Worm (Caenorhabditis elegans) whole organism, dauer: Measurements from ENCODE around the gene srg-59.

ENCODE experiments used
- unc-62 ChIP-seq: sonication (generic microtip); optimal IDR thresholded peaks from 2 replicates; lab custom pipeline; 2017; ENCODE audit warnings: missing biosample characterization, missing genetic modification reagents, missing genetic modification characterization

srg-59 gene

DNA sequence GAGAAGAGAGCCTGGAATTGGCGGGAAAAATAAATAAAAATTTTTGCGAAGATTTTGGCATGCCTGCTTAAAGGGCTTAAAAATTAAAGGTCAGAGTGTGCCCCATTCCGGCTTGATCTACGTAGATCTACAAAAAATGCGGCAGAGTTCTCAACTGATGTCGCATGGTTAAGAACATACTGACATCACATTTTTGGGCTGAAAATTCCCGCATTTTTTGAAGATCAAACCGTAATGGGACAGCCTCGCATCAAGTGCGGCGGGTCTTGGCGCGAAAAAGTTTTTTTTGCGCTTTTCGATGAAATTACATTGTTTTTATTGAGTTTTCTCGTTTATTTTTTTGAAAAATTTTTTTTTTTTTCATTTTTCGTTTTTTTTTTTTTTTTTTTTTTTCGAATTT lies 34.2 kb downstream of the srg-59 start:
- no peak for TF ChIP-seq unc-62

DNA sequence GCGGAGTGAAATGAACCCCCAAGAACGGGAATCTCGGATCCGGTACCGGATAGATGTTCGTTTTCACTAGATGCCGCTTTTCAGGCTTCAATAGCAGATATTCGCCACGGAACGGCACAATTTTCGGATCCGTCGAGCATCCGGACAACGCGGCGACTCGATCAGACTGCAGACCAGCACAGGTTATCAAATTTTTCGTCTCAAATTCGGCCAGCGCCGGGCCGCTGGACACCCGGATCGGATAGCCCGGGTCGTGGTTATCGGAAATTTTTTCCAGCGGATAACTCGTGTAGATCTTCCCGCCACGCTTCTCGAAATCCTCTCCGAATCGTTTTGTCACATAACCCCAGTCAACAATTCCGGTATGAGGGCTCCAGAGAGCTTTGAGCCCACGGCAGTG lies 34.6 kb downstream of the srg-59 start:
- no peak for TF ChIP-seq unc-62

DNA sequence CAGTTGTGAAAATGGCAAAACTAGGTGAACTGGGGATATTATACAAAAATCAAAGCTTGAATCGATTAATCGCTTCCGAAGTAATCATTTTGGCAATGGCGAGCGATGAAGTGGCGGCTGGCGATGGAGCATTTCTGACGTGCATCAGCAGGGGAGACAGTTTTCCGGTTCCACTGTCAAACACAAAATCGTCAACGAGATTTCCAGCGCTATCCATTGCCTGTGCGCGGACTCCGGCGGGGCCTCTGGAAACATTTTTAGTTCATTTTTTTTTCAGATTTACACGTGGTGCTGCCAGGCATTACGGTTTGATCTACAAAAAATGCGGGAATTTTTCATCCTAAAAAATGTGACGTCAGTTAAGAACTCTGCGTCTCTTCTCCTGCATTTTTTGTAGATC lies 36.6 kb downstream of the srg-59 start:
- no peak for TF ChIP-seq unc-62

DNA sequence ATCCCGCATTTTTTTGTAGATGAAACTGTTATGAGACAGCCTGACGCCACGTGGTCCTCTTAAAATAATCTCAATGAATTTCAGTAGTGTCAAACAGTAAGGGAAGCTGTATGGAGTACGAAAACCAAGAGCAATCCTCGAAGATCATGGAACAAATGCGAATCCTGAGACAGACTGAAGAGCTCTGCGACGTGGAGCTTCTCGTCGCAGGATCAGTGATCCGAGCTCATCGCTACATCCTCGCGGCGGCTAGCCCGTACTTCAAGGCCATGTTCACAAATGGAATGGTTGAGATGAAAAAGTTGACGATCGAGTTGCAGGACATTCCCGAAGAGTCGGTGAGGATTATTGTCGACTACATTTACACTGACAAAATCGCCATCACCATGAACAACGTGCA lies 40.9 kb downstream of the srg-59 start:
- no peak for TF ChIP-seq unc-62

DNA sequence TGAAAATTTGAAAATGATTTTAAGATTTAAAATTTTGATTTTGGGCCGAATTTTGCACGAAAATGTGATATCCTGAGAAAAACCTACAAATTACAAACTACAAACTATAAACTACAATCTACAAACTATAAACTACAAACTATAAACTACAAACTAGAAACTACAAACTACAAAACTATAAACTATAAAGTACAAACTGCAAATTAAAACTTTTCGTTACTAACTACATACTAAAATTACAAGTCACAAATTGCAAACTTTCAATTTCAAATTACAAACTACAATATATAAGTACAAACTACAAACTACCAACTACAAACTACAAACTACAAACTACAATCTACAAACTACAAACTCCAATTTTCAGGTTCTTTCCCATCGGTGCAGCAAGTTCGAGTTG lies 41.6 kb downstream of the srg-59 start:
- TF ChIP-seq unc-62: no peak

DNA sequence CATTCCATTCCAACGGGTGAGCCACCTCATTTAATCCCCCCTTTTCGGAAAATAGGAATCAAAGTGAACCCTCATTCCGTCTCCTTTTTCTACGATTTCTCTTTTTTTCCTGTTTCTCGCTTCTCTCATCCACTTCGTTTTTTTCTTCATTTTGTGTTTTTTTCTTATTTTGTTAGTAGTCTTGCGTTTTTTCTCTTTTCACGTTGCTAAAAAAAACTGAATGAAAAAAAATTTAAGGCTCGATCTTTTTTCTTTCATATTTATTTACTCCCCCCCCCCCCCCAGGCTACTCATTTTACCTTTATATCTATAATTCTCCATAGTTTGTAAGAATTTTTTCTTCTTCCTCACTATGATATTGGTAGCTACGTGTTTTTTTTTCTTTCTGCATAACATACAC lies 47.5 kb downstream of the srg-59 start:
- no peak for TF ChIP-seq unc-62

DNA sequence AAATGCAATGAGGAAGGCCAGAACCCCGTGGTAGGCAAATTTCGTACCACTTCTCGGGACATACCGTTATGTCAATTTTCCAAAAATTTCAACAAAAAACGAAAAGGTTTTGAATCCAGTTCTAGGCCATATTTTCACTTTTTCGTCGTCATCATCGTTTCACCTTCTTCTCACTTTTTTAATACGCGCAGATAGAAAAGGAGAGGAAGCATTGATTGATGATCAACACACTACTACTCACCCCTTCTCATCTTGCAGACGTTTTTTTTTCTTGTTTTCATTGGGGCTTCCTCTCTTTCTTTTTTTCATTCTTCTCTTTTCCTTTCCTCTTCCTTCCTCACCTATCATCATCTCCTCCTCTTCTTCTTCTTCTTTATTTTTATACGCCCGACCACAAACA lies 49.4 kb downstream of the srg-59 start:
- TF ChIP-seq unc-62: no peak

DNA sequence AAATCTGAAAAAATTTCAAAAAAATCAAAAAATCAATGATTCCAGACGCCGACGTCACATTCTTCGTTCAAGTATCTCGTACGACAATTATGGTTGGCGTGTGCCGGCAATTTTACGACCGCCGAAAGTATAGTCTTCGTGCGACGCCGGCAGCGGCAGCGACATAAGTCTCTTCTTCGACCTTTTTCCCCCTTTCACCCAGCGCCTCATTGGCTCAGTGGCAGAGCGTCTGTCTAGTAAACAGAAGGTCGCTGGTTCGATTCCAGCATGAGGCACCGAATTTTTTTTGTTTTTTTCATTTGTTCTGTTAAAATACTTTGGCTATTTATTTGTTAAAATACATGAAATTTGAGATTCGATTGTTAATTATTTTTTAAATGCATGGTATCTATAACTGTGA lies 51.3 kb downstream of the srg-59 start:
- TF ChIP-seq unc-62: no peak
